Worm (Caenorhabditis elegans): ENCODE data around the gene sfxn-1.3.

The sfxn-1.3 gene

DNA sequence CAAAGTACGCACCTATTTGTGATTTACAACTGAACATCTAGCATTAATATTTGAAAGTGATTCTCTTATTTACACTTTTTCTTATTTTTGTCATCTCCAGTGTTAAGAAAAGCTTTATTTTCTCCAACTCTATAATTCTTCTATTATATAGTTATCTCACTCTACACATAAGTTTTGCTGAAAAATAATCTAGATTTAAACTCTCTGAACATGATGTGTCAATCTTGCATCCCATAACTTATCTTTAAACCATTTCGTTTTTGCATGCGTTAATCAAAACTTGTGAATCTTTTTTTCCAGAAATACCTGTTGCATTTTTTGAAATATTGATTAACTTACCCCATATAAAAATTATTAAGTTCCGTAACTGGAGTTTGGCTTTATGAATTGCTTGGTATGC is 36.7 kb upstream of the sfxn-1.3 start, which contains the start of gene nhr-268:
nhr-268 (plus strand) TSS at position 301 of the 400 bp plus-strand sequence.
- TF ChIP-seq R02D3.7 (tag; optimal IDR thresholded peaks at IDR 0.05) (no peak), ztf-11 (tag; optimal IDR thresholded peaks at IDR 0.05) (no peak), unc-62 (GFP tag; optimal IDR thresholded peaks at IDR 0.05) (no peak), nhr-25 (tag; optimal IDR thresholded peaks at IDR 0.05) (no peak), nhr-43 (tag; optimal IDR thresholded peaks at IDR 0.05; ENCODE audit: poor library complexity, severe bottlenecking) (no peak)

DNA sequence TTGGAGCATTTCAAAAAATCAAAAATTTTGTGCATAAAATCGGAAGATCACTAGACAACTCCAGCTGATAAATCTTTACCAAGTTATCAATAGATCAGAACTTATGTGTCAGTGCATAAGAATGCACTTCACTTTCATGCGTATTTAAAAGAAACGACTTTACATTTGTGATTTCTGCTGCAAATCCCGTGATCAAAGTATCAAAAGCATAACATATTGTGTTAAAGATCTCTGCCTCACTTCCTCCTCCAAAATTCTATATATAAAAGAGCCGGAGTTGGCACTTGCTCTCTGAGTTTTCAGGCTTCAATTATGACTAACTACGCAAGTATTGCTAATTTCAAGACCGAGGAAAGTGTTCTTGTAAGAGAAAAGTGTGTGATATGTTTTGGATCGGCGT is 33.0 kb upstream of the sfxn-1.3 start, which contains the start of gene nhr-198:
nhr-198 (plus strand) TSS at position 313 of the 400 bp plus-strand sequence.
- TF ChIP-seq ceh-9 (tag; optimal IDR thresholded peaks at IDR 0.05) (no peak), nfya-1 (tag; optimal IDR thresholded peaks at IDR 0.05; ENCODE audit: insufficient read depth) (no peak), nhr-23 (tag; optimal IDR thresholded peaks at IDR 0.05) (no peak), ztf-4 (tag; optimal IDR thresholded peaks at IDR 0.05) (no peak), nhr-76 (tag; optimal IDR thresholded peaks at IDR 0.05) (no peak), ztf-11 (tag; optimal IDR thresholded peaks at IDR 0.05) (no peak), ceh-82 (tag; optimal IDR thresholded peaks at IDR 0.05) (no peak), lin-15B (tag; optimal IDR thresholded peaks at IDR 0.05) (no peak), fos-1 (tag; optimal IDR thresholded peaks at IDR 0.05) (no peak), lin-39 (tag; optimal IDR thresholded peaks at IDR 0.05) (no peak), nhr-67 (tag; optimal IDR thresholded peaks at IDR 0.05) (no peak)

DNA sequence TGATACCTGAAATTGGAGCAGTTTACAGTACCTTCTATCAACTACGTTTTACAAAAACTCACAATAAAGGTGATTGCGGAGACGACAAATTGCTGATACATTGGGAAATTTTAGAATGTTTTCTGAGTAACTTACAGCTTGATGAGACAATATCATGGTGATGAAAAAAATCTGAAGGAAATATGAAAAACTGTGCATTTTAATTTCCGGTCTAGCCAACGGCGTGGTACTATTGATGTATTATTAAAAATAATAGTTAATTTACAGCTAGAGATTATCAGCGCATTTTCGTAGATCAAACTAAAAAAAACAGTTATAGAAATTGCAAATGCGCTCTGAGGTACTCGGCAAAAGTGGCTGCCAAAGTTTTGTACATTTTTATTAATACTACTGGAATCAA is 28.5 kb upstream of the sfxn-1.3 start, which contains the start of gene srx-29:
srx-29 (minus strand) TSS at position 101 of the 400 bp plus-strand sequence.
- TF ChIP-seq sea-2 (GFP tag; optimal IDR thresholded peaks at IDR 0.05) (no peak), nhr-25 (tag; optimal IDR thresholded peaks at IDR 0.05) (no peak), jun-1 (tag; optimal IDR thresholded peaks at IDR 0.05) (no peak), nhr-77 (tag; optimal IDR thresholded peaks at IDR 0.05) (no peak), nhr-67 (tag; optimal IDR thresholded peaks at IDR 0.05) (no peak), lsy-12 (tag; optimal IDR thresholded peaks at IDR 0.05) (no peak), ceh-28 (tag; optimal IDR thresholded peaks at IDR 0.05) (no peak), nhr-28 (tag; optimal IDR thresholded peaks at IDR 0.05) (no peak), egl-27 (tag; optimal IDR thresholded peaks at IDR 0.05) (no peak), nhr-12 (tag; optimal IDR thresholded peaks at IDR 0.05) (no peak), elt-3 (tag; optimal IDR thresholded peaks at IDR 0.05) (no peak)

DNA sequence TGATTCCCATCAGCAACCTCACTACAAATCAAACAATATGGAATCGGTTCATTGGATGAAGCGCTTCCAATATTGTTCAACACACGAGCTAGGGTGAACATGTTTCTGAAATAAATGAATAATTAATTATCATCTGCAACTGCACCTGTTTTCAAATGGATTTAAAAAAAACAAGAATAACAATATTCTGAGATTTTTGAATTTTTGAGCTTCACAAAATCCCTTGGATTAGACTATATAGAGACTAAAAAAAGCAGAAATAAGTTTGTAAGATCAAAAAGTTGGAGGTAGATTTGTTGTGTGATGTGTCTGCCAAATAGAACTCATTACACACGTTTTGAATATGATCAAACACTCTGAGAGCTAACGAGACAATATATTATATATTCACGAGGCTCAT is 26.8 kb upstream of the sfxn-1.3 start, which contains the start of gene nhr-199:
nhr-199 (minus strand) TSS at position 101 of the 400 bp plus-strand sequence.
- TF ChIP-seq nhr-67 (tag; optimal IDR thresholded peaks at IDR 0.05) (no peak), nhr-237 (tag; optimal IDR thresholded peaks at IDR 0.05) (no peak), unc-39 (tag; optimal IDR thresholded peaks at IDR 0.05) (no peak), eor-1 (tag; optimal IDR thresholded peaks at IDR 0.05) (no peak), R02D3.7 (tag; optimal IDR thresholded peaks at IDR 0.05) (no peak), pqm-1 (tag; optimal IDR thresholded peaks at IDR 0.05) (no peak), mml-1 (tag; optimal IDR thresholded peaks at IDR 0.05) (no peak), sea-2 (GFP tag; optimal IDR thresholded peaks at IDR 0.05) (no peak), jun-1 (tag; optimal IDR thresholded peaks at IDR 0.05) (no peak), pha-4 (tag; optimal IDR thresholded peaks at IDR 0.05) (no peak), lin-39 (tag; optimal IDR thresholded peaks at IDR 0.05) (no peak), aly-2 (tag; optimal IDR thresholded peaks at IDR 0.05) (no peak), nhr-77 (tag; optimal IDR thresholded peaks at IDR 0.05) (no peak)

DNA sequence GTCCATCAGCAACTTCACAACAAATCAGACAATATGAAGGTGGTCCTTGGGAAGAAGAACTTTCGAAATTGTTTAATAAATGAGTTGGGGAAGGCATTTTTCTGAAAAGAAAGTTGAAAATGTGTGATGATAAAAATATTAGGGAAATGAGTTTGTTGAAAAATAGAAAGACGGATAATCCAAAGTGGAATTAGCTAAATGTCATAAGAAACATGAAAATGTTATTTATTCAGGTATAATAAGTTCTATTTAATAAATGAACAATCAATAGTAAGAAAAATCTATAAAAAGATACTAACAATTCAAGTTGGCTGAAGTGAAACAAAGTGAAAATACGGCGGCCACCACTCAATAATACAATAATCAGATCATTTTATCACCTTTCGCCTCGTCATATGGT is 24.4 kb upstream of the sfxn-1.3 start, which contains the start of gene nhr-53:
nhr-53 (minus strand) TSS at position 101 of the 400 bp plus-strand sequence.
- TF ChIP-seq fkh-2 (tag; optimal IDR thresholded peaks at IDR 0.05): no peak
- TF ChIP-seq tbx-2 (tag; optimal IDR thresholded peaks at IDR 0.05): no peak
- no peak for TF ChIP-seq zag-1 (tag; optimal IDR thresholded peaks at IDR 0.05)
- TF ChIP-seq egl-5 (tag; optimal IDR thresholded peaks at IDR 0.05): no peak
- TF ChIP-seq R02D3.7 (tag; optimal IDR thresholded peaks at IDR 0.05): no peak
- TF ChIP-seq fos-1 (tag; optimal IDR thresholded peaks at IDR 0.05): no peak
- no peak for TF ChIP-seq lin-15B (tag; optimal IDR thresholded peaks at IDR 0.05)
- TF ChIP-seq daf-12 (tag; optimal IDR thresholded peaks at IDR 0.05): no peak
